Worm (Caenorhabditis elegans) whole organism, L4/young adult: ENCODE data around the gene acr-14.

Experiments
- W03F9.2 ChIP-seq: fragments of 150-350 bp; optimal IDR thresholded peaks from 2 replicates; lab custom pipeline; 2014; ENCODE audit warnings: missing biosample characterization, missing genetic modification characterization
- him-1 ChIP-seq: sonication (generic microtip); optimal IDR thresholded peaks from 2 replicates; lab custom pipeline; 2016; ENCODE audit warnings: missing genotype, missing genetic modification reagents, missing genetic modification characterization, missing compliant biosample characterization

- TF ChIP-seq him-1 (no peak), W03F9.2 (tag; lab: Kevin White, UChicago) (no peak)
These were observed at the start of gene acr-14 for ce11 chrII:8177095-8177494.
